Worm (Caenorhabditis elegans): ENCODE measurements around the gene nhr-271.

nhr-271 gene

ce11 chrV:16536701-16537100, 43.6 kb downstream of the nhr-271 start, which contains the start of gene Y32B12B.1:
Y32B12B.1 (plus strand) TSS chrV:16537001.
- TF ChIP-seq unc-39 (tag; optimal IDR thresholded peaks at IDR 0.05): no peak
- no peak for TF ChIP-seq nhr-48 (tag; optimal IDR thresholded peaks at IDR 0.05)
- no peak for TF ChIP-seq aha-1 (tag)
- no peak for TF ChIP-seq php-3 (GFP tag; IDR thresholded peaks at IDR 0.05)
- TF ChIP-seq set-16 (GFP tag; IDR thresholded peaks at IDR 0.05): no peak

DNA sequence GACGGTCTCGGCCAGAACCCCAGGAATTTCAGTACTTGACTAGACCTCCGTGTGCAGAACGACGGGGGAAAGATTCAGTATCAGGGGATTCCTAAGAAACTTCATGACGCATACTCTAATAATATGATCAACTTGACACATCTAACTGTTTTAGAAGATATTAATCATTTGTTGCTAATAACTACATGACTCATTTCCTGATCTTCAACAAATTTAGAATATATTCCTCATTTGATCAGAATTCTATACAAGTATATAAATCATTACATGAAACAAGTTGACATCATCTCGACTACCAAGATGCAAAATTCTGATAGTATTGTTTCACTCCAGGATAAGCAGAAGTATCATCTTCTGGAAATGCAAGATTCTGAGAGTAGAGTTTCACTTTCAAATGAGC, 45.2 kb downstream of the nhr-271 start, which contains the start of gene Y32B12B.8:
Gene Y32B12B.8, plus strand, starts transcription at position 301 of the 400 bp plus-strand sequence.
- TF ChIP-seq Y5F2A.4 (GFP tag; optimal IDR thresholded peaks at IDR 0.05): no peak
- TF ChIP-seq Y105C5A.15 (GFP tag; IDR thresholded peaks at IDR 0.05): no peak
- TF ChIP-seq daf-12 (tag; optimal IDR thresholded peaks at IDR 0.05): no peak
- TF ChIP-seq ctbp-1 (GFP tag; IDR thresholded peaks at IDR 0.05): no peak
- no peak for TF ChIP-seq spr-1 (tag; optimal IDR thresholded peaks at IDR 0.05)
- TF ChIP-seq F37D6.2 (tag; optimal IDR thresholded peaks at IDR 0.05): no peak

- no peak for TF ChIP-seq ceh-32 (tag; optimal IDR thresholded peaks at IDR 0.05; ENCODE audit: poor library complexity)
- no peak for TF ChIP-seq fkh-10 (GFP tag; optimal IDR thresholded peaks at IDR 0.05)
- TF ChIP-seq ctbp-1 (GFP tag; IDR thresholded peaks at IDR 0.05): no peak
- TF ChIP-seq ZK337.2 (GFP tag; IDR thresholded peaks at IDR 0.05): no peak
- no peak for TF ChIP-seq Y5F2A.4 (GFP tag; optimal IDR thresholded peaks at IDR 0.05)
- no peak for TF ChIP-seq lin-13 (GFP tag; optimal IDR thresholded peaks at IDR 0.05)
- TF ChIP-seq nhr-41 (GFP tag; IDR thresholded peaks at IDR 0.05): no peak
- no peak for TF ChIP-seq dmd-6 (GFP tag; IDR thresholded peaks at IDR 0.05)
- TF ChIP-seq madf-5 (GFP tag; IDR thresholded peaks at IDR 0.05): no peak
- no peak for TF ChIP-seq pqm-1 (tag; optimal IDR thresholded peaks at IDR 0.05)
- no peak for TF ChIP-seq lin-29 (GFP tag; IDR thresholded peaks at IDR 0.05)
- no peak for TF ChIP-seq D1046.2 (GFP tag; IDR thresholded peaks at IDR 0.05)
- no peak for TF ChIP-seq sdz-12 (GFP tag; optimal IDR thresholded peaks at IDR 0.05)
- TF ChIP-seq fos-1 (tag; optimal IDR thresholded peaks at IDR 0.05): no peak
- no peak for TF ChIP-seq mes-2 (tag; optimal IDR thresholded peaks at IDR 0.05; ENCODE audit: poor library complexity, severe bottlenecking)
- TF ChIP-seq rbr-2 (tag; optimal IDR thresholded peaks at IDR 0.05): no peak
- TF ChIP-seq zfp-2 (tag; optimal IDR thresholded peaks at IDR 0.05): no peak
- TF ChIP-seq gei-8 (GFP tag; optimal IDR thresholded peaks at IDR 0.05): no peak
- TF ChIP-seq skn-1 (tag; optimal IDR thresholded peaks at IDR 0.05): no peak
Observed at ce11 chrV:16534000-16534399, 46.3 kb downstream of the nhr-271 start, which contains the start of gene cpr-2. cpr-2 (minus strand) TSS chrV:16534100.

All from whole organism, L4 larva.